Worm (Caenorhabditis elegans): Measurements from ENCODE around the gene F35F10.5.

Gene F35F10.5

DNA sequence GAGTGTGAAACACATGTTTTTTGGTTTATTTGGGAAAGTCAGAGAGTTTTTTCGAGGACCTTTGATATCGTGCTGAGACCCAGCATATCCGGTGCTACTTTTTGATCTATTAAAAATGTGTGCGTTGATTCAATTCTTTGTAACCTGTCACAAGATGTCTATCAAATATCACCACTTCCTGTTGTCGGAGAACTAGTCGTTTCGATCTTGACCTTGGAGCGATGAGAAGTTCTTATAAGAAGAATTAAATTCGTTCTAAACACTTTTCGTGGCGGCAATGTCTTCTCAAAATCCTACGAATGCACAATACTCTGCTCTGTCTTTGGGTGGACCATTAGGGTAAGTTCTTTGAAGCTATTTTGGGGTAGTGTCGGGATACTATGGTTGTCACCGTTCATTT is 31.4 kb downstream of the F35F10.5 start, which contains the start of gene F35F10.1:
TSS of gene F35F10.1 (plus strand) at position 200 of the 400 bp plus-strand sequence.
- TF ChIP-seq unc-62 (GFP tag; optimal IDR thresholded peaks at IDR 0.05), result no peak

ce11 chrV:3318975-3319374 is 34.2 kb downstream of the F35F10.5 start, which contains the start of gene F35F10.13:
TSS of gene F35F10.13 (minus strand) at chrV:3319075.
- no peak for TF ChIP-seq unc-62 (GFP tag; optimal IDR thresholded peaks at IDR 0.05)

DNA sequence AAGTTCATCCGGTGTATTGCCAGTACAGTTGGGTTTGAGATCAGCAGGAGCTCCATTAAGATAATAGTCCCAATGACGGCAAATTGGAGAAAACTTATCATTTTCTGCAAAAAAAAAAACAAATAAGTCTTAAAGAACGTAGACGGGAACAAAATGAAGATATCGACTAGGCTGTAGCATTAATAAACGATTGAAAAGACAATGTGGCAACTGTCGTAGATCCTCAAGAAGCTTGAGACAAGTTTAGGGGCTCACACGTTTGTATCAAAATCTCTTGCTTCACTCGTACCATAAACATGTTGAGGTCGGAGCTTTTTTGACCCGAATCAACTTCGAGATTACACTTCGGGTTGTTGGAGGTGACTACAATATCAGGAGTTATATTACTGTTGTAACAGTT is 35.3 kb downstream of the F35F10.5 start, which contains the start of gene F35F10.14:
TSS of gene F35F10.14 (minus strand) at position 101 of the 400 bp plus-strand sequence.
- TF ChIP-seq unc-62 (GFP tag; optimal IDR thresholded peaks at IDR 0.05), result no peak

- TF ChIP-seq unc-62 (GFP tag; optimal IDR thresholded peaks at IDR 0.05), result no peak
These were observed 35.7 kb downstream of the F35F10.5 start, which contains the start of gene C17B7.14 for ce11 chrV:3320432-3320831. TSS of gene C17B7.14 (minus strand) at chrV:3320532.

DNA sequence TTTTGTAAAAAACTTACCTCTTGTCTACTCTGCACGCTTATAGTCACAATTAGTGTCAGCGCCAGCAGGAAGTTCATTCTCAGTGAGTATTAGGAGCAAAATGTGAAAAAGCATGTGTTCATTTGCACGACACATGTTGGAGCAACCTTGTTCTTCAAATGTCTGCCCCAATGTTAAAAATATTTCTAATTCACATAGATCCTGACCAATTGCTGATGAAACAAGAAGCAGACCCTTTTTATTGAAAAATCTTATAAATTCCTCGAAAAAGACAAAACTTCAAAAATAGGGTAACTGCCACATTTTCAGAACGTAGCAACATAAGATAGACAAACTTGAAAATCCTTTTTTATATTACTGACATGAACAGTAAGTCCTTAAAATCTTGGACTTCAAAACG is 39.4 kb downstream of the F35F10.5 start, which contains the start of gene C17B7.8:
TSS of gene C17B7.8 (minus strand) at position 101 of the 400 bp plus-strand sequence.
- TF ChIP-seq unc-62 (GFP tag; optimal IDR thresholded peaks at IDR 0.05), result no peak

ce11 chrV:3332023-3332422 is 47.3 kb downstream of the F35F10.5 start, which contains the start of gene C17B7.9:
TSS of gene C17B7.9 (minus strand) at chrV:3332123.
- TF ChIP-seq unc-62 (GFP tag; optimal IDR thresholded peaks at IDR 0.05), result no peak

DNA sequence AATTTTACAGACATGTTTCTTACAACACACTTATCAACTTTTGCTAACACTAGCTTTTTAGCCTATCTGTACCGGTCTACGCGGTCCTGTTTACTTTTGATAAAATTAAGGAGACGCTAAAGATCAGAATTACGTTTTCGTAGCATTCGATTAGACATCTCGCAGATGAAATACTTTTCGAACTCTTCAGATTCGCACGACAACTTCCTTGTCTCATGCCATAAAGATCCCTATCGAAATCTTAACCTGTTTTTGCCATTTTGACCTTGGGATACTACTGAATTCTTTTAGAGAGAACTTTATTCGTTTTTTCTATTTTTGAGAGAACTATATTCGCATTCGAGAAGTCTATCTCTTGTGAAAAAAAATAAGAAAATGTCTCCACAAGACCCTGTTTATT is 48.6 kb downstream of the F35F10.5 start, which contains the start of gene C17B7.5:
TSS of gene C17B7.5 (plus strand) at position 301 of the 400 bp plus-strand sequence.
- TF ChIP-seq unc-62 (GFP tag; optimal IDR thresholded peaks at IDR 0.05), result no peak

All from whole organism, dauer.